Fruit fly (Drosophila melanogaster): Measurements from ENCODE around the gene mtTFB1.
A peak's percentile ranks its signal among the peaks of the same experiment; 100 is the strongest.

Gene mtTFB1

DNA sequence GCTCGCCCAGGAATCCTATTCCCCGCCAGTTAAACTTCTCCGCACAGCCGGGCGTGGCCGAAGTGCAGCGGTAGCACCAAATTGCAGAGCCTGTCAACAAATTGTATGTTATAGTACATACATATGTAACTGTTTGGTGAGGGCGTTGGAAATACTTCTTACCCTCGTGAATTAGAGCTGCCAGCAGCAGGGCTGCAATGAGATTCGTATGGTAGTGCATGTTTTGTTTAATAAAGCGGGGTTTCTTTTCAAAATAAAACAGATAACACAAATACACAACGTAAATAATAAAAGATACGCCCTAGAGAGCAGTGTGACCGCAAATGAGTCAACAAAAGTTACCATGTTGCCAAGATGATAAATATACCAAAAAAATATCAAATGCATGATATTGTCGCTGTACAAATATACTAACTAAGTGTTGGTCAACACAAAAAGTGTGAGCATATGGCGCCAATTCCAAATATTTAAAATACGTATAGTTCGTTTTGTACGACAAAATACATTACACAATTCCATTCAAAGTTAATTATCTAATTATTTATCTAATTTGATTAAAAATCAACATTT, 2.4 kb downstream of the mtTFB1 start, which contains the start of gene crim (continued):
- TF ChIP-seq caup (GFP tag; optimal IDR thresholded peaks at IDR 0.05; ENCODE audit: severe bottlenecking), result no peak
- TF ChIP-seq CG8281 (tag; optimal IDR thresholded peaks at IDR 0.05), result no peak
- TF ChIP-seq gfzf (GFP tag; optimal IDR thresholded peaks at IDR 0.05), result peak; percentile 92
- TF ChIP-seq CG4617 (GFP tag; optimal IDR thresholded peaks at IDR 0.05; ENCODE audit: borderline replicate concordance), result peak; percentile 61
- TF ChIP-seq cad (GFP tag; optimal IDR thresholded peaks at IDR 0.05), result no peak
- TF ChIP-seq Hmr (GFP tag; optimal IDR thresholded peaks at IDR 0.05), result peak; percentile 49
- no peak for TF ChIP-seq lov (optimal IDR thresholded peaks at IDR 0.05)
- TF ChIP-seq lov (GFP tag; IDR thresholded peaks at IDR 0.05), result no peak
- no peak for TF ChIP-seq Lim3 (GFP tag; IDR thresholded peaks at IDR 0.05)
- peak; percentile 96 for TF ChIP-seq pzg (GFP tag; optimal IDR thresholded peaks at IDR 0.05)
- peak; percentile 93 for TF ChIP-seq CG9797 (GFP tag; optimal IDR thresholded peaks at IDR 0.05)
- TF ChIP-seq cas (GFP tag; IDR thresholded peaks at IDR 0.05), result no peak
- no peak for TF ChIP-seq dmrt11E (tag; optimal IDR thresholded peaks at IDR 0.05)
- no peak for TF ChIP-seq CG6689 (GFP tag; IDR thresholded peaks at IDR 0.05)
- TF ChIP-seq lola (GFP tag; optimal IDR thresholded peaks at IDR 0.05), result no peak
- TF ChIP-seq CG33213 (GFP tag; optimal IDR thresholded peaks at IDR 0.05), result peak; percentile 53
- no peak for TF ChIP-seq sd (tag; optimal IDR thresholded peaks at IDR 0.05)
- no peak for TF ChIP-seq CG18262 (tag; optimal IDR thresholded peaks at IDR 0.05)
- no peak for TF ChIP-seq Hr39 (optimal IDR thresholded peaks at IDR 0.05)
- no peak for TF ChIP-seq Dek (tag; optimal IDR thresholded peaks at IDR 0.05)
- peak; percentile 26 for TF ChIP-seq Myb (GFP tag; optimal IDR thresholded peaks at IDR 0.05)
- no peak for TF ChIP-seq pb (GFP tag; optimal IDR thresholded peaks at IDR 0.05)
- TF ChIP-seq CG2875 (GFP tag; optimal IDR thresholded peaks at IDR 0.05), result no peak
- TF ChIP-seq CG2129 (GFP tag; IDR thresholded peaks at IDR 0.05; ENCODE audit: partially characterized antibody), result no peak
- peak; percentile 15 for TF ChIP-seq CG12659 (GFP tag; optimal IDR thresholded peaks at IDR 0.05)
- no peak for TF ChIP-seq CG14667 (GFP tag; IDR thresholded peaks at IDR 0.05)
- peak; percentile 70 for TF ChIP-seq Med (GFP tag)
- TF ChIP-seq CG13296 (GFP tag; optimal IDR thresholded peaks at IDR 0.05), result no peak
- TF ChIP-seq Ets97D (GFP tag; optimal IDR thresholded peaks at IDR 0.05), result peak; percentile 59
- TF ChIP-seq CG9817 (tag; optimal IDR thresholded peaks at IDR 0.05), result no peak
- TF ChIP-seq CG17829 (tag; optimal IDR thresholded peaks at IDR 0.05), result peak; percentile 43
- TF ChIP-seq Nf-YB (GFP tag; optimal IDR thresholded peaks at IDR 0.05), result no peak
- TF ChIP-seq Hsf (GFP tag; optimal IDR thresholded peaks at IDR 0.05), result no peak
- no peak for TF ChIP-seq CG1647 (GFP tag; optimal IDR thresholded peaks at IDR 0.05)
- no peak for TF ChIP-seq peb (GFP tag; IDR thresholded peaks at IDR 0.05)
- TF ChIP-seq CG1602 (GFP tag; optimal IDR thresholded peaks at IDR 0.05), result no peak
- TF ChIP-seq Stat92E (GFP tag; optimal IDR thresholded peaks at IDR 0.05), result peak in 1 of 3 experiments; percentile 68
- TF ChIP-seq CG8478 (optimal IDR thresholded peaks at IDR 0.05), result no peak
- no peak for TF ChIP-seq CG15479 (GFP tag; optimal IDR thresholded peaks at IDR 0.05)
- TF ChIP-seq ftz-f1 (GFP tag; optimal IDR thresholded peaks at IDR 0.05), result no peak
- TF ChIP-seq Scr (GFP tag; IDR thresholded peaks at IDR 0.05; ENCODE audit: partially characterized antibody), result no peak
- TF ChIP-seq knrl (GFP tag; IDR thresholded peaks at IDR 0.05; ENCODE audit: partially characterized antibody), result peak; percentile 40; the same call in 1 of the 3 replicates
- no peak for TF ChIP-seq CG10321 (GFP tag; IDR thresholded peaks at IDR 0.05)
- TF ChIP-seq GATAe (GFP tag; conservative IDR thresholded peaks at IDR 0.05), result no peak
- TF ChIP-seq jing (GFP tag; optimal IDR thresholded peaks at IDR 0.05), result no peak
- TF ChIP-seq CG15696 (tag; optimal IDR thresholded peaks at IDR 0.05), result no peak
- TF ChIP-seq D (optimal IDR thresholded peaks at IDR 0.05), result no peak
- TF ChIP-seq D (GFP tag; optimal IDR thresholded peaks at IDR 0.05), result no peak
- TF ChIP-seq CG3163 (GFP tag; optimal IDR thresholded peaks at IDR 0.05), result no peak
- no peak for TF ChIP-seq zf30C (GFP tag; optimal IDR thresholded peaks at IDR 0.05)
- TF ChIP-seq CG4854 (GFP tag; optimal IDR thresholded peaks at IDR 0.05), result no peak

All from whole organism, embryonic.